Worm (Caenorhabditis elegans) whole organism, late embryonic: ENCODE measurements around the gene tag-151.

ENCODE experiments used
- C38D4.7 ChIP-seq: fragments of 200-800 bp; sonication (Bioruptor generic); optimal IDR thresholded peaks from 2 replicates; lab custom pipeline; 2018; ENCODE audit warnings: mild to moderate bottlenecking, missing genetic modification characterization, moderate library complexity, missing compliant biosample characterization
- F13H6.1 ChIP-seq: sonication (generic microtip); optimal IDR thresholded peaks from 2 replicates; lab custom pipeline; 2016; ENCODE audit warnings: missing genetic modification characterization, missing compliant biosample characterization
- K02D7.2 ChIP-seq: sonication (generic microtip); optimal IDR thresholded peaks from 2 replicates; lab custom pipeline; 2017; ENCODE audit warnings: mild to moderate bottlenecking, missing genetic modification characterization, missing compliant biosample characterization
- Y22D7AL.16 ChIP-seq: sonication (generic microtip); optimal IDR thresholded peaks from 2 replicates; lab custom pipeline; 2016; ENCODE audit warnings: missing genetic modification characterization, missing compliant biosample characterization
- ceh-18 ChIP-seq: sonication (generic microtip); optimal IDR thresholded peaks from 2 replicates; lab custom pipeline; 2016; ENCODE audit warnings: missing genetic modification characterization, missing compliant biosample characterization
- ceh-19 ChIP-seq: fragments of 200-800 bp; sonication (Bioruptor generic); optimal IDR thresholded peaks from 2 replicates; lab custom pipeline; 2018; ENCODE audit warnings: mild to moderate bottlenecking, missing genetic modification characterization, missing compliant biosample characterization
- ceh-2 ChIP-seq: sonication (generic microtip); optimal IDR thresholded peaks from 2 replicates; lab custom pipeline; 2016; ENCODE audit warnings: missing genotype, missing genetic modification characterization, missing compliant biosample characterization
- ceh-22 ChIP-seq: sonication (generic microtip); optimal IDR thresholded peaks from 2 replicates; lab custom pipeline; 2017; ENCODE audit warnings: missing biosample characterization, missing genetic modification characterization
- ceh-24 ChIP-seq: sonication (generic microtip); optimal IDR thresholded peaks from 2 replicates; lab custom pipeline; 2016; ENCODE audit warnings: mild to moderate bottlenecking, missing genetic modification characterization, missing compliant biosample characterization
- ceh-30 ChIP-seq: fragments of 150-350 bp; optimal IDR thresholded peaks from 2 replicates; lab custom pipeline; 2014; ENCODE audit warnings: missing biosample characterization, missing genetic modification characterization
- ceh-31 ChIP-seq: sonication (generic microtip); optimal IDR thresholded peaks from 2 replicates; lab custom pipeline; 2016; ENCODE audit warnings: missing genetic modification characterization, missing compliant biosample characterization
- ceh-34 ChIP-seq: sonication (generic microtip); optimal IDR thresholded peaks from 2 replicates; lab custom pipeline; 2016; ENCODE audit warnings: mild to moderate bottlenecking, missing genetic modification characterization, missing compliant biosample characterization
- ceh-48 ChIP-seq: sonication (generic microtip); optimal IDR thresholded peaks from 2 replicates; lab custom pipeline; 2016; ENCODE audit warnings: missing genetic modification characterization, inconsistent platforms, missing compliant biosample characterization
- ceh-6 ChIP-seq: fragments of 200-800 bp; sonication (Bioruptor generic); optimal IDR thresholded peaks from 2 replicates; lab custom pipeline; 2018; ENCODE audit warnings: mild to moderate bottlenecking, missing genetic modification characterization, missing compliant biosample characterization
- che-1 ChIP-seq: sonication (generic microtip); optimal IDR thresholded peaks from 2 replicates; lab custom pipeline; 2016; ENCODE audit warnings: mild to moderate bottlenecking, missing genetic modification characterization, missing compliant biosample characterization
- dve-1 ChIP-seq: sonication (generic microtip); optimal IDR thresholded peaks from 2 replicates; lab custom pipeline; 2017; ENCODE audit warnings: antibody characterized with exemption, mild to moderate bottlenecking, missing genetic modification characterization, missing compliant biosample characterization
- ets-4 ChIP-seq: sonication (generic microtip); optimal IDR thresholded peaks from 2 replicates; lab custom pipeline; 2016; ENCODE audit warnings: missing genetic modification characterization, missing compliant biosample characterization
- eyg-1 ChIP-seq: sonication (generic microtip); optimal IDR thresholded peaks from 2 replicates; lab custom pipeline; 2016; ENCODE audit warnings: missing genotype, missing genetic modification characterization, missing compliant biosample characterization
- fax-1 ChIP-seq: sonication (generic microtip); optimal IDR thresholded peaks from 2 replicates; lab custom pipeline; 2016; ENCODE audit warnings: missing genotype, missing genetic modification characterization, missing compliant biosample characterization
- gmeb-2 ChIP-seq: sonication (generic microtip); optimal IDR thresholded peaks from 2 replicates; lab custom pipeline; 2016; ENCODE audit warnings: missing genetic modification characterization, inconsistent platforms, missing compliant biosample characterization
- hlh-13 ChIP-seq: fragments of 200-800 bp; sonication (Bioruptor generic); optimal IDR thresholded peaks from 2 replicates; lab custom pipeline; 2018; ENCODE audit warnings: mild to moderate bottlenecking, missing genetic modification characterization, missing compliant biosample characterization
- hlh-15 ChIP-seq: sonication (generic microtip); optimal IDR thresholded peaks from 2 replicates; lab custom pipeline; 2016; ENCODE audit warnings: missing genetic modification characterization, missing compliant biosample characterization
- hlh-30 ChIP-seq: sonication (generic microtip); optimal IDR thresholded peaks from 2 replicates; lab custom pipeline; 2017; ENCODE audit warnings: antibody characterized with exemption, missing genetic modification characterization, missing compliant biosample characterization; ENCODE audit not compliant: insufficient read depth
- hlh-6 ChIP-seq: sonication (generic microtip); optimal IDR thresholded peaks from 2 replicates; lab custom pipeline; 2016; ENCODE audit warnings: missing genotype, missing genetic modification characterization, missing compliant biosample characterization
- hlh-8 ChIP-seq: sonication (generic microtip); optimal IDR thresholded peaks from 2 replicates; lab custom pipeline; 2016; ENCODE audit warnings: missing genotype, missing genetic modification characterization, missing compliant biosample characterization
- lin-11 ChIP-seq: fragments of 200-800 bp; sonication (Bioruptor generic); optimal IDR thresholded peaks from 2 replicates; lab custom pipeline; 2018; ENCODE audit warnings: mild to moderate bottlenecking, missing genetic modification characterization, missing compliant biosample characterization
- madf-2 ChIP-seq: sonication (generic microtip); optimal IDR thresholded peaks from 2 replicates; lab custom pipeline; 2017; ENCODE audit warnings: missing genetic modification characterization, missing compliant biosample characterization
- nfya-1 ChIP-seq: sonication (generic microtip); optimal IDR thresholded peaks from 2 replicates; lab custom pipeline; 2017; ENCODE audit warnings: missing genetic modification characterization, mild to moderate bottlenecking, missing compliant biosample characterization, antibody characterized with exemption, moderate library complexity
- nhr-232 ChIP-seq: sonication (generic microtip); optimal IDR thresholded peaks from 2 replicates; lab custom pipeline; 2016; ENCODE audit warnings: missing genetic modification characterization, missing compliant biosample characterization
- odd-2 ChIP-seq: sonication (generic microtip); optimal IDR thresholded peaks from 2 replicates; lab custom pipeline; 2017; ENCODE audit warnings: antibody characterized with exemption, mild to moderate bottlenecking, missing genetic modification characterization, missing compliant biosample characterization
- pag-3 ChIP-seq: sonication (generic microtip); optimal IDR thresholded peaks from 2 replicates; lab custom pipeline; 2016; ENCODE audit warnings: missing compliant biosample characterization, missing genetic modification characterization, borderline replicate concordance
- pat-9 ChIP-seq: fragments of 200-800 bp; sonication (Bioruptor generic); optimal IDR thresholded peaks from 2 replicates; lab custom pipeline; 2018; ENCODE audit warnings: mild to moderate bottlenecking, missing genetic modification characterization, moderate library complexity, missing compliant biosample characterization
- pha-2 ChIP-seq: sonication (generic microtip); optimal IDR thresholded peaks from 2 replicates; lab custom pipeline; 2017; ENCODE audit warnings: mild to moderate bottlenecking, missing genetic modification characterization, missing compliant biosample characterization
- pros-1 ChIP-seq: fragments of 150-350 bp; optimal IDR thresholded peaks from 2 replicates; lab custom pipeline; 2014; ENCODE audit warnings: missing biosample characterization, missing genetic modification reagents, missing genetic modification characterization
- ref-2 ChIP-seq: sonication (generic microtip); optimal IDR thresholded peaks from 2 replicates; lab custom pipeline; 2016; ENCODE audit warnings: missing genetic modification characterization, missing compliant biosample characterization
- rnt-1 ChIP-seq: sonication (generic microtip); optimal IDR thresholded peaks from 2 replicates; lab custom pipeline; 2016; ENCODE audit warnings: missing genetic modification characterization, missing compliant biosample characterization
- sdc-2 ChIP-seq: sonication (generic microtip); optimal IDR thresholded peaks from 2 replicates; lab custom pipeline; 2016; ENCODE audit warnings: missing genotype, missing genetic modification characterization, missing compliant biosample characterization
- syd-9 ChIP-seq: sonication (generic microtip); optimal IDR thresholded peaks from 2 replicates; lab custom pipeline; 2016; ENCODE audit warnings: mild to moderate bottlenecking, missing genetic modification characterization, moderate library complexity, missing compliant biosample characterization
- tbx-2 ChIP-seq: sonication (generic microtip); optimal IDR thresholded peaks from 2 replicates; lab custom pipeline; 2016; ENCODE audit warnings: missing genetic modification characterization, missing compliant biosample characterization
- ttx-3 ChIP-seq: sonication (generic microtip); optimal IDR thresholded peaks from 2 replicates; lab custom pipeline; 2016; ENCODE audit warnings: missing genetic modification reagents, missing genetic modification characterization, missing compliant biosample characterization
- unc-42 ChIP-seq: sonication (generic microtip); optimal IDR thresholded peaks from 2 replicates; lab custom pipeline; 2016; ENCODE audit warnings: missing genotype, missing genetic modification characterization, missing compliant biosample characterization
- unc-55 ChIP-seq: sonication (generic microtip); optimal IDR thresholded peaks from 2 replicates; lab custom pipeline; 2017; ENCODE audit warnings: missing biosample characterization, missing genetic modification reagents, missing genetic modification characterization
- unc-86 ChIP-seq: sonication (generic microtip); optimal IDR thresholded peaks from 2 replicates; lab custom pipeline; 2016; ENCODE audit warnings: missing genetic modification characterization, missing compliant biosample characterization
- zip-5 ChIP-seq: sonication (generic microtip); optimal IDR thresholded peaks from 2 replicates; lab custom pipeline; 2016; ENCODE audit warnings: missing genetic modification characterization, missing compliant biosample characterization

Gene tag-151

DNA sequence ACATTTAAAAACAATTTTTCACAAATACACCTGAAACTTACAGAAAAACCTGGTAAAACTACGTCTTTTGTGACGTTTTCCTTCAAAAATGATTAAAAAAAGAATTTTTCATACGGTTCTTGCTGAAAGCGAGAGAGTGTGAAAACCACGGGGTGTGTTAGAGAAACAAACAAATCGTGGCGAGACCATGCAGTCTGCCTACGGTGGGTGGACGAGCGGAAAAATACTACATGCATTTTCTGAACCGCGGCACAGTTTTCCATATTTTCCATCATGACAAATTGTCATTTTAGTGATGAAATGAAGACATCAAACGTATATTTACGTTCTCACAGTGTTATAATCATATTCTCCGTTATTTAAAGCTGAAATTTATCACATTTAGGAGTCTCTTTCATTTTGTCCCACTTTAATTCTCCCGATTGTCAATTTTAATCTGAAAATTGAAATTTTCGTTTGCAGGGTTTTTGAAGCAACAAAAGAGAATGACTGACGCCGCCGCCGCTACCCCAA lies 3.7 kb upstream of the tag-151 start, which contains the start of the genes F10G7.9 and tsn-1:
Gene F10G7.9, minus strand, starts transcription at position 127 of the 513 bp plus-strand sequence.
Gene tsn-1, plus strand, starts transcription at position 463 of the 513 bp plus-strand sequence.
- TF ChIP-seq Y22D7AL.16, result no peak
- peak; percentile 41 for TF ChIP-seq hlh-30 (tag; lab: Kevin White, UChicago)
- TF ChIP-seq nfya-1, result peak; percentile 56
- no peak for TF ChIP-seq ceh-22 (tag; lab: Kevin White, UChicago)

DNA sequence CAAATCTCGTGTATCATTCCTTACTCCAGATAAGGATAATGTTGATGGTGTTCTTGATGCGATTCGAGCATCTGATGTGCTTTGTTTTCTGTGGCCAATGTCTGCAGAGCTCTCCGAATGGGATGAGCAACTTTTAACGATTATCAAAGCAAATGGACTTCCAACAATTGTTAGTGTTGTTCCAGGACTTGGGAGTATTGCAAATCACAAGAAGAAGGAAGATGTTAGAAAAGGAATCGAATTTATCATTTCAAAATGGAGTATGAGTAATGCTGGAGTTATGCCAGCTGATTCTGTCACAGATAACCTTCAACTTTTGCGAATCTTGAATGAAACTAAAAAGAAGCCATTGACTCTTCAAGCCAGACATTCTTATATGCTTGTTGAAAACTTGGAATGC lies 736 bp downstream of the tag-151 start:
- TF ChIP-seq unc-42 (tag; lab: Kevin White, UChicago), result no peak
- no peak for TF ChIP-seq tbx-2 (tag; lab: Kevin White, UChicago)
- TF ChIP-seq hlh-30 (tag; lab: Kevin White, UChicago), result no peak
- TF ChIP-seq ceh-18, result no peak
- TF ChIP-seq dve-1 (tag; lab: Kevin White, UChicago), result no peak
- TF ChIP-seq eyg-1 (tag; lab: Kevin White, UChicago), result no peak
- TF ChIP-seq hlh-15 (tag; lab: Kevin White, UChicago), result no peak
- no peak for TF ChIP-seq ref-2 (tag; lab: Kevin White, UChicago)
- no peak for TF ChIP-seq ceh-6 (GFP tag; lab: Kevin White, UChicago)
- TF ChIP-seq ets-4, result no peak
- no peak for TF ChIP-seq ceh-2 (tag; lab: Kevin White, UChicago)
- TF ChIP-seq pat-9 (tag; lab: Kevin White, UChicago), result no peak
- TF ChIP-seq C38D4.7, result no peak
- no peak for TF ChIP-seq ceh-48
- TF ChIP-seq syd-9 (tag; lab: Kevin White, UChicago), result no peak

DNA sequence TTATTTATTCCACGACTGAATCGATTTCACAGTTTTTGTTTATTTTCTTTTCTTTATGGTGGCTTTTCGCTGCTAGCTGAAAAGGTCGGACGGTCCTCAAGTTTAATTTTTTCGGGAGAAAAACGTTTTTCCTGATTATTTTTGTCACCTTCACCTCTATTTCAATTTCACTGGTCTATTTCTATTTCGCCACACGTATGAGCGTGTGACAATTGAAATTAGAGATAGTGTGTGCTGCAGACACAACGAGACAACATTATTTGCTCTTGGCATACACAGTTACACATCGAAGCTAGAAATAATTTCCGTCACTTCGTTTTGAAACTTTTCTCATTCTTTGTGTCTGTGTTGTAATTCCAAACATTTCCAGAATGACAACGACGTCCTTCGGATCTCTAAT lies 5.6 kb downstream of the tag-151 start, which contains the start of gene F41C3.8:
Gene F41C3.8, plus strand, starts transcription at position 371 of the 400 bp plus-strand sequence.
- TF ChIP-seq ceh-31 (tag; lab: Kevin White, UChicago) (no peak), dve-1 (tag; lab: Kevin White, UChicago) (no peak), ceh-30 (tag; lab: Kevin White, UChicago) (no peak), ttx-3 (tag; lab: Kevin White, UChicago) (no peak), hlh-13 (no peak), sdc-2 (tag; lab: Kevin White, UChicago) (no peak), Y22D7AL.16 (no peak), zip-5 (tag; lab: Kevin White, UChicago) (no peak), ceh-34 (tag; lab: Kevin White, UChicago) (no peak), K02D7.2 (no peak), ceh-22 (tag; lab: Kevin White, UChicago) (no peak), fax-1 (tag; lab: Kevin White, UChicago) (no peak), hlh-6 (tag; lab: Kevin White, UChicago) (no peak), unc-55 (GFP tag; lab: Kevin White, UChicago) (no peak), rnt-1 (tag; lab: Kevin White, UChicago) (no peak), ceh-19 (GFP tag; lab: Kevin White, UChicago) (no peak), pag-3 (no peak), gmeb-2 (no peak), lin-11 (tag; lab: Kevin White, UChicago) (no peak), syd-9 (tag; lab: Kevin White, UChicago) (no peak)

DNA sequence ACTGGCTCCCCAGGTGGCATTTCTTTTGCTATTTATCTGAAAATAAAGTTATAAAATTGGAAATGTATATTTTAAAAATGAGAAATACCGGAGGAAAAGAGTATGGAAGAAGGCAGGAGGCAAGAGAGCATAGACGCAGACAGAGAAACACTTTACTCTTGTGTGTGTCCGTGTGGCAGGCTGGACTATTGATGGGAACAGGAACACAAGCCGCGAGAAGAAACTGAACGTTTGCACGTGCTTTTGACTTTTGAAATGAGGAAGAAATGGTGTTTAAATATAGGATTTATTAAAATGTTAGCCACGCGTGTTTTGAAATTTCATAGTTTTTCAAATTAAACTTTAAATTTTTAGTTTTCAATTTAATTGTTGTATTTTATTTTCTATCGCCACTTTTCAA lies 16.0 kb downstream of the tag-151 start, which contains the start of gene F10G7.10:
Gene F10G7.10, minus strand, starts transcription at position 145 of the 400 bp plus-strand sequence.
- TF ChIP-seq K02D7.2 (no peak), pha-2 (tag; lab: Kevin White, UChicago) (no peak), C38D4.7 (no peak), pros-1 (no peak), hlh-8 (tag; lab: Kevin White, UChicago) (no peak), ceh-19 (GFP tag; lab: Kevin White, UChicago) (no peak), unc-86 (no peak), gmeb-2 (no peak), F13H6.1 (tag; lab: Kevin White, UChicago) (no peak), hlh-13 (no peak), nhr-232 (tag; lab: Kevin White, UChicago) (no peak), ceh-24 (tag; lab: Kevin White, UChicago) (no peak), che-1 (no peak), madf-2 (tag; lab: Kevin White, UChicago) (no peak), odd-2 (tag; lab: Kevin White, UChicago) (no peak)
